Worm (Caenorhabditis elegans) whole organism, mixed stage, embryonic: Measurements from ENCODE around the gene nhr-173.

ENCODE experiments used
- elt-3 ChIP-seq: fragments of 150-350 bp; optimal IDR thresholded peaks from 2 replicates; lab custom pipeline; 2014; ENCODE audit warnings: missing biosample characterization, missing genetic modification characterization
- nhr-237 ChIP-seq: fragments of 150-350 bp; optimal IDR thresholded peaks from 2 replicates; lab custom pipeline; 2014; ENCODE audit warnings: missing biosample characterization, missing genetic modification characterization
- nhr-28 ChIP-seq: fragments of 150-350 bp; optimal IDR thresholded peaks from 2 replicates; lab custom pipeline; 2014; ENCODE audit warnings: missing biosample characterization, missing genetic modification characterization
- pha-4 ChIP-seq: fragments of 150-350 bp; optimal IDR thresholded peaks from 2 replicates; lab custom pipeline; 2018; ENCODE audit warnings: missing biosample characterization, missing genetic modification reagents, missing genetic modification characterization
- unc-39 ChIP-seq: fragments of 150-350 bp; optimal IDR thresholded peaks from 2 replicates; lab custom pipeline; 2014; ENCODE audit warnings: missing biosample characterization, missing genetic modification characterization
- unc-62 ChIP-seq: fragments of 150-350 bp; optimal IDR thresholded peaks from 2 replicates; lab custom pipeline; 2014; ENCODE audit warnings: missing biosample characterization, missing genetic modification reagents, missing genetic modification characterization

- TF ChIP-seq unc-39 (tag; lab: Kevin White, UChicago) (no peak), pha-4 (tag; lab: Kevin White, UChicago) (no peak), nhr-237 (no peak), elt-3 (no peak), nhr-28 (tag; lab: Kevin White, UChicago) (no peak), unc-62 (GFP tag; lab: Kevin White, UChicago) (no peak)
These were observed 16.4 kb downstream of the nhr-173 start for ce11 chrX:6671717-6672116.
